Worm (Caenorhabditis elegans) whole organism, young adult: ENCODE data around the gene F20B6.4.
A peak's percentile ranks its signal among the peaks of the same experiment; 100 is the strongest.

Experiments
- B0035.1 ChIP-seq: sonication (generic microtip); optimal IDR thresholded peaks from 2 replicates; lab custom pipeline; 2016; ENCODE audit warnings: missing genetic modification characterization, mild to moderate bottlenecking, missing compliant biosample characterization, missing genotype, missing genetic modification reagents
- B0261.1 ChIP-seq: sonication (generic microtip); optimal IDR thresholded peaks from 2 replicates; lab custom pipeline; 2016; ENCODE audit warnings: mild to moderate bottlenecking, missing genetic modification characterization, moderate library complexity, missing compliant biosample characterization
- B0336.3 ChIP-seq: fragments of 200-800 bp; sonication (Bioruptor generic); IDR thresholded peaks from 2 replicates; pipeline ENCODE4 v1.3.6; 2022; ENCODE audit warnings: missing genetic modification characterization, missing compliant biosample characterization
- F10E7.11 ChIP-seq: sonication (generic microtip); optimal IDR thresholded peaks from 2 replicates; lab custom pipeline; 2017; ENCODE audit warnings: mild to moderate bottlenecking, missing genetic modification characterization, moderate library complexity, missing compliant biosample characterization
- F23B12.7 ChIP-seq: sonication (generic microtip); optimal IDR thresholded peaks from 2 replicates; lab custom pipeline; 2017; ENCODE audit warnings: missing genetic modification characterization, mild to moderate bottlenecking, missing compliant biosample characterization, antibody characterized with exemption, moderate library complexity; ENCODE audit not compliant: insufficient read depth
- F55B11.4 ChIP-seq: sonication (generic microtip); optimal IDR thresholded peaks from 2 replicates; lab custom pipeline; 2016; ENCODE audit warnings: missing compliant biosample characterization, missing genetic modification characterization, borderline replicate concordance; ENCODE audit not compliant: insufficient read depth
- T07F8.4 ChIP-seq: sonication (generic microtip); optimal IDR thresholded peaks from 2 replicates; lab custom pipeline; 2016; ENCODE audit warnings: mild to moderate bottlenecking, missing genetic modification characterization, moderate library complexity, missing compliant biosample characterization
- Y53G8AR.9 ChIP-seq: fragments of 200-800 bp; sonication (Bioruptor generic); conservative IDR thresholded peaks from 2 replicates; pipeline ENCODE4 v1.3.6; 2022; ENCODE audit warnings: missing genetic modification reagents, missing genetic modification characterization, missing compliant biosample characterization
- ZK185.1 ChIP-seq: sonication (generic microtip); optimal IDR thresholded peaks from 2 replicates; lab custom pipeline; 2016; ENCODE audit warnings: mild to moderate bottlenecking, missing genetic modification characterization, missing compliant biosample characterization; ENCODE audit not compliant: poor library complexity, severe bottlenecking
- atf-7 ChIP-seq: sonication (generic microtip); optimal IDR thresholded peaks from 2 replicates; lab custom pipeline; 2017; ENCODE audit warnings: mild to moderate bottlenecking, missing genetic modification characterization, missing compliant biosample characterization
- attf-6 ChIP-seq: fragments of 200-800 bp; sonication (Bioruptor generic); IDR thresholded peaks from 2 replicates; pipeline ENCODE4 v1.3.6; 2022; ENCODE audit warnings: missing genetic modification reagents, missing genetic modification characterization, missing compliant biosample characterization
- ceh-100 ChIP-seq: fragments of 200-800 bp; sonication (Bioruptor generic); IDR thresholded peaks from 2 replicates; pipeline ENCODE4 v1.3.6; 2022; ENCODE audit warnings: missing genetic modification reagents, missing genetic modification characterization, missing compliant biosample characterization
- ceh-91 ChIP-seq: fragments of 200-800 bp; sonication (Bioruptor generic); IDR thresholded peaks from 2 replicates; pipeline ENCODE4 v1.3.6; 2022; ENCODE audit warnings: missing genetic modification reagents, missing genetic modification characterization, missing compliant biosample characterization
- chd-7 ChIP-seq: sonication (generic microtip); optimal IDR thresholded peaks from 2 replicates; lab custom pipeline; 2016; ENCODE audit warnings: mild to moderate bottlenecking, missing genetic modification characterization, moderate library complexity, missing compliant biosample characterization
- dpl-1 ChIP-seq: fragments of 150-350 bp; optimal IDR thresholded peaks from 2 replicates; lab custom pipeline; 2014; ENCODE audit warnings: missing biosample characterization, missing genetic modification reagents, missing genetic modification characterization
- efl-1 ChIP-seq: fragments of 150-350 bp; optimal IDR thresholded peaks from 2 replicates; lab custom pipeline; 2014; ENCODE audit warnings: missing biosample characterization, missing genetic modification reagents, missing genetic modification characterization
- gei-17 ChIP-seq: fragments of 200-800 bp; sonication (Bioruptor generic); optimal IDR thresholded peaks from 2 replicates; lab custom pipeline; 2018; ENCODE audit warnings: mild to moderate bottlenecking, missing genetic modification characterization, missing compliant biosample characterization
- him-1 ChIP-seq: sonication (generic microtip); optimal IDR thresholded peaks from 2 replicates; lab custom pipeline; 2016; ENCODE audit warnings: missing genotype, missing genetic modification reagents, missing genetic modification characterization, missing compliant biosample characterization
- hlh-12 ChIP-seq: sonication (generic microtip); optimal IDR thresholded peaks from 2 replicates; lab custom pipeline; 2016; ENCODE audit warnings: missing genetic modification characterization, missing compliant biosample characterization
- hmg-20 ChIP-seq: fragments of 200-800 bp; sonication (Bioruptor generic); IDR thresholded peaks from 2 replicates; pipeline ENCODE4 v1.3.6; 2022; ENCODE audit warnings: missing genetic modification reagents, missing genetic modification characterization, missing compliant biosample characterization
- let-526 ChIP-seq: fragments of 200-800 bp; sonication (Bioruptor generic); IDR thresholded peaks from 2 replicates; pipeline ENCODE4 v1.3.6; 2022; ENCODE audit warnings: missing genetic modification reagents, missing genetic modification characterization, missing compliant biosample characterization
- let-607 ChIP-seq, 2 experiments: fragments of 200-800 bp in 1 of 2; sonication (Bioruptor generic) in 1 of 2; sonication (generic microtip) in 1 of 2; optimal IDR thresholded peaks; 2 replicates each; lab custom pipeline; 2016 to 2018; ENCODE audit warnings: mild to moderate bottlenecking in 2 of 2, missing compliant biosample characterization in 2 of 2, missing genetic modification characterization in 2 of 2, moderate library complexity in 2 of 2, missing genotype in 1 of 2
- lin-26 ChIP-seq: fragments of 200-800 bp; sonication (Bioruptor generic); IDR thresholded peaks from 2 replicates; pipeline ENCODE4 v1.3.6; 2022; ENCODE audit warnings: missing genetic modification reagents, missing genetic modification characterization, missing compliant biosample characterization
- lin-35 ChIP-seq, 3 experiments: fragments of 150-350 bp in 2 of 3; sonication (generic microtip) in 1 of 3; optimal IDR thresholded peaks; 2 replicates each; lab custom pipeline; 2014 to 2018; ENCODE audit warnings: missing biosample characterization in 3 of 3, missing genetic modification characterization in 3 of 3, missing genetic modification reagents in 3 of 3
- madf-10 ChIP-seq: sonication (generic microtip); optimal IDR thresholded peaks from 2 replicates; lab custom pipeline; 2016; ENCODE audit warnings: mild to moderate bottlenecking, missing genetic modification characterization, missing compliant biosample characterization
- madf-8 ChIP-seq: fragments of 200-800 bp; sonication (Bioruptor generic); conservative IDR thresholded peaks from 2 replicates; pipeline ENCODE4 v1.3.6; 2022; ENCODE audit warnings: missing genetic modification reagents, missing genetic modification characterization, missing compliant biosample characterization
- mxl-1 ChIP-seq: sonication (generic microtip); optimal IDR thresholded peaks from 2 replicates; lab custom pipeline; 2016; ENCODE audit warnings: missing genetic modification characterization, missing compliant biosample characterization
- nfyb-1 ChIP-seq: fragments of 200-800 bp; sonication (Bioruptor generic); IDR thresholded peaks from 2 replicates; pipeline ENCODE4 v1.3.6; 2022; ENCODE audit warnings: missing genetic modification reagents, missing genetic modification characterization, missing compliant biosample characterization
- nhr-27 ChIP-seq: fragments of 200-800 bp; sonication (Bioruptor generic); optimal IDR thresholded peaks from 2 replicates; lab custom pipeline; 2018; ENCODE audit warnings: mild to moderate bottlenecking, missing genetic modification characterization, moderate library complexity, missing compliant biosample characterization
- nhr-80 ChIP-seq: sonication (generic microtip); optimal IDR thresholded peaks from 2 replicates; lab custom pipeline; 2016; ENCODE audit warnings: missing genetic modification characterization, missing compliant biosample characterization
- rec-8 ChIP-seq, 2 experiments: sonication (generic microtip); optimal IDR thresholded peaks; 2 replicates each; lab custom pipeline; 2016; ENCODE audit warnings: mild to moderate bottlenecking in 2 of 2, missing genetic modification characterization in 2 of 2, missing genetic modification reagents in 2 of 2, missing genotype in 2 of 2, missing biosample characterization in 1 of 2, missing compliant biosample characterization in 1 of 2, moderate library complexity in 1 of 2
- rpc-1 ChIP-seq, 2 experiments: fragments of 150-350 bp in 1 of 2; sonication (generic microtip) in 1 of 2; optimal IDR thresholded peaks; 2 replicates each; lab custom pipeline; 2014 to 2018; ENCODE audit warnings: missing biosample characterization in 1 of 2, missing genetic modification characterization in 1 of 2, missing genetic modification reagents in 1 of 2, missing genotype in 1 of 2
- snpc-1.1 ChIP-seq: sonication (generic microtip); optimal IDR thresholded peaks from 2 replicates; lab custom pipeline; 2017; ENCODE audit warnings: missing genetic modification characterization, mild to moderate bottlenecking, missing compliant biosample characterization, antibody characterized with exemption, moderate library complexity, missing genotype, missing genetic modification reagents; ENCODE audit not compliant: insufficient read depth
- snpc-4 ChIP-seq, 5 experiments: fragments of 150-350 bp in 1 of 5; sonication (generic microtip) in 4 of 5; optimal IDR thresholded peaks; 2 replicates each; lab custom pipeline; 2014 to 2018; ENCODE audit warnings: missing genetic modification characterization in 5 of 5, missing biosample characterization in 3 of 5, antibody characterized with exemption in 2 of 5, mild to moderate bottlenecking in 2 of 5, missing compliant biosample characterization in 2 of 5, missing genotype in 2 of 5, moderate library complexity in 2 of 5, missing genetic modification reagents in 1 of 5
- sptf-2 ChIP-seq: fragments of 200-800 bp; sonication (Bioruptor generic); optimal IDR thresholded peaks from 2 replicates; lab custom pipeline; 2018; ENCODE audit warnings: mild to moderate bottlenecking, missing genetic modification characterization, missing compliant biosample characterization
- tbp1 ChIP-seq: fragments of 200-800 bp; sonication (Bioruptor generic); optimal IDR thresholded peaks from 2 replicates; lab custom pipeline; 2018; ENCODE audit warnings: mild to moderate bottlenecking, missing genetic modification characterization, missing compliant biosample characterization
- tlf-1 ChIP-seq: fragments of 200-800 bp; sonication (Bioruptor generic); optimal IDR thresholded peaks from 2 replicates; lab custom pipeline; 2018; ENCODE audit warnings: mild to moderate bottlenecking, missing genetic modification characterization, missing compliant biosample characterization
- unc-130 ChIP-seq: sonication (generic microtip); optimal IDR thresholded peaks from 2 replicates; lab custom pipeline; 2016; ENCODE audit warnings: missing genetic modification reagents, missing genetic modification characterization, missing compliant biosample characterization
- xnd-1 ChIP-seq: sonication (generic microtip); optimal IDR thresholded peaks from 2 replicates; lab custom pipeline; 2016; ENCODE audit warnings: missing genotype, missing genetic modification reagents, missing genetic modification characterization, missing compliant biosample characterization
- zfh-2 ChIP-seq: fragments of 200-800 bp; sonication (Bioruptor generic); conservative IDR thresholded peaks from 2 replicates; pipeline ENCODE4 v1.3.6; 2022; ENCODE audit warnings: missing genetic modification reagents, missing genetic modification characterization, missing compliant biosample characterization
- zim-3 ChIP-seq: sonication (generic microtip); optimal IDR thresholded peaks from 2 replicates; lab custom pipeline; 2017; ENCODE audit warnings: mild to moderate bottlenecking, missing genetic modification characterization, moderate library complexity, missing compliant biosample characterization
- ztf-28 ChIP-seq: fragments of 200-800 bp; sonication (Bioruptor generic); IDR thresholded peaks from 2 replicates; pipeline ENCODE4 v1.3.6; 2022; ENCODE audit warnings: missing genetic modification reagents, missing genetic modification characterization, missing compliant biosample characterization

Gene F20B6.4

DNA sequence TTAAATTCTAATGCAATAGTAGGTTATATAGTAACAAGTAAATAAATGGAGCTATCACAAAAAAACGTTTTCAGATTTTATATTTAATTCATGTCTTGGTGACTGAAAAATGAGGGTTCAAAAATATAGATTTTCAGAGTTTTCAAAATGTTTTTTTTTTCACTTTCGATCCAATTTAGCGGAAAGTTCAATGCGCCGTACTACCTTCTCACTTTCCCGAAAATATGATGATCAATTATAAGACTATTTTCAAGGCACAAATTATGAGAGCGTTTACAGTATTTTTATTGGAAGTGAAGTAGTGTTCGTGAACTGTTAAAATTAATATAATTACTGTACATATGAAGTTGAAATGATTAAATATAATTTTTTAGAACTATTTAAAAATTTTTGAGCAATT lies 3.3 kb downstream of the F20B6.4 start (continued):
- peak in 1 of 2 experiments; percentile 61 for TF ChIP-seq let-607 (tag; optimal IDR thresholded peaks at IDR 0.05; lab: Kevin White, UChicago)
- TF ChIP-seq lin-35 (GFP tag; optimal IDR thresholded peaks at IDR 0.05; lab: Kevin White, UChicago) = no peak
- TF ChIP-seq let-526 (GFP tag; lab: Robert Waterston, UW) = no peak
- TF ChIP-seq madf-10 (tag; lab: Kevin White, UChicago) = peak; percentile 36
- TF ChIP-seq B0261.1 (tag; lab: Kevin White, UChicago) = no peak
- peak; percentile 44; the same call in 1 of the 2 replicates for TF ChIP-seq nfyb-1
- TF ChIP-seq lin-26 (GFP tag; lab: Robert Waterston, UW) = no peak
- TF ChIP-seq xnd-1 (tag; lab: Kevin White, UChicago) = no peak
- TF ChIP-seq atf-7 (tag; lab: Kevin White, UChicago) = peak; percentile 36
- peak; percentile 23 for TF ChIP-seq gei-17 (GFP tag; lab: Kevin White, UChicago)
- TF ChIP-seq tbp1 (GFP tag; lab: Kevin White, UChicago) = peak; percentile 18

DNA sequence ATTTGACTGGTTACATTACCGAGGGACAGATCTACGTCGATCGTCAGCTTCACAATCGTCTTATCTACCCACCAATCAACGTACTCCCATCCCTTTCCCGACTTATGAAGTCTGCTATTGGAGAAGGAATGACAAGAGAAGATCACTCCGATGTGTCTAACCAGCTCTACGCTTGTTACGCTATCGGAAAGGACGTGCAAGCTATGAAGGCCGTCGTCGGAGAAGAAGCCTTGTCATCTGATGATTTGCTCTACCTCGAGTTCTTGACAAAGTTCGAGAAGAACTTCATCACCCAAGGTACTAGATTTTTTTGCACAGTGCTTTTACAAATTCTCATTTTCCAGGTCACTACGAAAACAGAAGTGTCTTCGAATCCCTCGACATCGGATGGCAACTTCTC lies 4.1 kb downstream of the F20B6.4 start:
- TF ChIP-seq him-1 (tag; lab: Kevin White, UChicago) = no peak
- no peak for TF ChIP-seq F55B11.4
- no peak for TF ChIP-seq unc-130 (GFP tag; lab: Kevin White, UChicago)
- TF ChIP-seq nhr-27 (tag; lab: Kevin White, UChicago) = no peak
- no peak for TF ChIP-seq let-607 (tag; optimal IDR thresholded peaks at IDR 0.05; lab: Kevin White, UChicago)
- TF ChIP-seq ZK185.1 (tag; lab: Kevin White, UChicago) = no peak
- TF ChIP-seq zim-3 (tag; lab: Kevin White, UChicago) = no peak
- TF ChIP-seq snpc-4 (GFP tag; optimal IDR thresholded peaks at IDR 0.05; lab: Kevin White, UChicago) = no peak
- no peak for TF ChIP-seq snpc-4 (tag; optimal IDR thresholded peaks at IDR 0.05; lab: Kevin White, UChicago)
- no peak for TF ChIP-seq madf-8 (GFP tag; lab: Robert Waterston, UW)
- no peak for TF ChIP-seq ztf-28 (GFP tag; lab: Robert Waterston, UW)
- no peak for TF ChIP-seq rec-8 (tag; optimal IDR thresholded peaks at IDR 0.05; lab: Kevin White, UChicago)
- no peak for TF ChIP-seq zfh-2 (GFP tag; lab: Robert Waterston, UW)
- no peak for TF ChIP-seq ceh-100 (GFP tag; lab: Robert Waterston, UW)
- no peak for TF ChIP-seq hlh-12 (tag; lab: Kevin White, UChicago)
- TF ChIP-seq snpc-1.1 (tag; lab: Kevin White, UChicago) = no peak

DNA sequence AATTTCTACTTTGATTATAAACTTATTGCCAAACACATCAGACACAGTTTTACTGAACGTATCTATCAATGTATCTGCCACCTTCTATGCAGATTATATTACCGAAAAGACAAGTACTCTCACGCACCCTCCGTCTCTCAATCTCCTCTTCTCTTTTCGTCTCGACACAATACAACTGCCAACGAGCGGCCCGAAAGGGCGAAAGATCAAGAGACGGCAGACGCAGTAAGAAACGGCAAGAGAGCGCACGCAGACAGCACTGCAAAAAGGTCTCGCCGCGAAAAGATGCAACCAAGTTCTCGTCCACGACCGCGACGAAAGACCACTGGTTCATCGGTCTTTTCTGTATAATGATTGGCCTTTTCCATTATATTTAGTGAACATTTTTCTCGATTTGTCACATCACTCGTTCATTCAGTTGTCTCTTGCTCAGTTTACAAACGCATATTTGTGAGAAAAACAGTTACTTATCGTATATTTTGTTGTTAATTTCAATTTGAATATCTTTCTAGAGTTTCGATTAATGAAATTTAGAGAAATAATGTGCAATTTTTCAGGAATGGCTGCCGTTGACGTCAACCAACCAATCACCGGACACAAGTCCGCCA lies 5.7 kb downstream of the F20B6.4 start, which contains the start of gene vha-12:
Gene vha-12 (plus strand): TSS at position 558 of the 608 bp plus-strand sequence.
- TF ChIP-seq ceh-91 (no peak), B0336.3 (GFP tag; lab: Robert Waterston, UW) (peak; percentile 66; the same call in 1 of the 2 replicates), atf-7 (tag; lab: Kevin White, UChicago) (peak; percentile 63), tlf-1 (GFP tag; lab: Kevin White, UChicago) (peak; percentile 35), mxl-1 (tag; lab: Kevin White, UChicago) (no peak), T07F8.4 (no peak), chd-7 (tag; lab: Kevin White, UChicago) (peak; percentile 73), zim-3 (tag; lab: Kevin White, UChicago) (no peak), B0035.1 (tag; lab: Kevin White, UChicago) (peak; percentile 10), efl-1 (GFP tag; lab: Kevin White, UChicago) (peak; percentile 16), him-1 (tag; lab: Kevin White, UChicago) (no peak), sptf-2 (no peak), rpc-1 (optimal IDR thresholded peaks at IDR 0.05; lab: Kevin White, UChicago) (no peak), rpc-1 (tag; optimal IDR thresholded peaks at IDR 0.05; lab: Kevin White, UChicago) (no peak), hmg-20 (GFP tag; lab: Robert Waterston, UW) (peak; percentile 57; the same call in 1 of the 2 replicates), Y53G8AR.9 (GFP tag; lab: Robert Waterston, UW) (peak; percentile 52; the same call in 1 of the 2 replicates), nhr-80 (tag; lab: Kevin White, UChicago) (peak; percentile 96), F10E7.11 (no peak), snpc-1.1 (tag; lab: Kevin White, UChicago) (no peak), zfh-2 (GFP tag; lab: Robert Waterston, UW) (peak; percentile 93), attf-6 (GFP tag; lab: Robert Waterston, UW) (no peak), dpl-1 (GFP tag; lab: Kevin White, UChicago) (no peak), F23B12.7 (peak; percentile 50)
